Worm (Caenorhabditis elegans) whole organism, L3 larva: ENCODE data around the gene catp-3.

ENCODE experiments used
- ZK546.5 ChIP-seq: sonication (generic microtip); optimal IDR thresholded peaks from 2 replicates; lab custom pipeline; 2017; ENCODE audit warnings: missing biosample characterization, missing genetic modification characterization
- ama-1 ChIP-seq: fragments of 150-350 bp; optimal IDR thresholded peaks from 2 replicates; lab custom pipeline; 2018
- ceh-28 ChIP-seq: fragments of 150-350 bp; optimal IDR thresholded peaks from 2 replicates; lab custom pipeline; 2014; ENCODE audit warnings: missing biosample characterization, missing genetic modification reagents, missing genetic modification characterization
- egl-27 ChIP-seq: sonication (generic microtip); optimal IDR thresholded peaks from 4 replicates; lab custom pipeline; 2017; ENCODE audit warnings: missing biosample characterization, missing genetic modification reagents, missing genetic modification characterization
- egl-5 ChIP-seq: fragments of 150-350 bp; optimal IDR thresholded peaks from 2 replicates; lab custom pipeline; 2017; ENCODE audit warnings: missing biosample characterization, missing genetic modification reagents, missing genetic modification characterization, inconsistent platforms
- fos-1 ChIP-seq: fragments of 150-350 bp; optimal IDR thresholded peaks from 2 replicates; lab custom pipeline; 2014; ENCODE audit warnings: missing biosample characterization, missing genetic modification characterization
- hmg-11 ChIP-seq: sonication (generic microtip); optimal IDR thresholded peaks from 2 replicates; lab custom pipeline; 2016; ENCODE audit warnings: missing genetic modification characterization, missing compliant biosample characterization
- lin-15B ChIP-seq: fragments of 150-350 bp; optimal IDR thresholded peaks from 2 replicates; lab custom pipeline; 2014; ENCODE audit warnings: missing biosample characterization, missing genetic modification characterization
- nfya-1 ChIP-seq: sonication (generic microtip); optimal IDR thresholded peaks from 2 replicates; lab custom pipeline; 2017; ENCODE audit warnings: missing genetic modification characterization, mild to moderate bottlenecking, missing compliant biosample characterization, antibody characterized with exemption, moderate library complexity; ENCODE audit not compliant: insufficient read depth
- nhr-25 ChIP-seq: sonication (generic microtip); optimal IDR thresholded peaks from 2 replicates; lab custom pipeline; 2017; ENCODE audit warnings: missing biosample characterization, missing genetic modification characterization
- pqm-1 ChIP-seq: fragments of 150-350 bp; optimal IDR thresholded peaks from 2 replicates; lab custom pipeline; 2017; ENCODE audit warnings: missing biosample characterization, missing genetic modification characterization, inconsistent platforms

The catp-3 gene

ce11 chrV:8123384-8123783 is 47.6 kb downstream of the catp-3 start, which contains the start of gene D1014.5:
Gene D1014.5, plus strand, starts transcription at chrV:8123684.
- TF ChIP-seq pqm-1 (tag; lab: Kevin White, UChicago) (no peak), ceh-28 (tag; lab: Kevin White, UChicago) (no peak), fos-1 (tag; lab: Kevin White, UChicago) (no peak), hmg-11 (tag; lab: Kevin White, UChicago) (no peak), egl-27 (no peak), ama-1 (lab: Kevin White, UChicago) (no peak), ZK546.5 (no peak), nfya-1 (tag; lab: Kevin White, UChicago) (no peak)

- TF ChIP-seq nhr-25 (tag; lab: Kevin White, UChicago): peak; percentile 40
- no peak for TF ChIP-seq lin-15B (tag; lab: Kevin White, UChicago)
- no peak for TF ChIP-seq ama-1 (lab: Kevin White, UChicago)
- TF ChIP-seq egl-5 (tag; lab: Kevin White, UChicago): no peak
- TF ChIP-seq, all 47 proteins: peak for 1
These were observed 53.4 kb downstream of the catp-3 start, which contains the start of gene spr-1 for ce11 chrV:8129252-8129651. Gene spr-1, minus strand, starts transcription at chrV:8129352.
